Worm (Caenorhabditis elegans) whole organism, late embryonic: ENCODE results near the gene smg-3.

Experiments used
- C08G9.2 ChIP-seq: sonication (generic microtip); optimal IDR thresholded peaks from 2 replicates; lab custom pipeline; 2016; ENCODE audit warnings: mild to moderate bottlenecking, missing genetic modification characterization, moderate library complexity, missing compliant biosample characterization
- K02D7.2 ChIP-seq: sonication (generic microtip); optimal IDR thresholded peaks from 2 replicates; lab custom pipeline; 2017; ENCODE audit warnings: mild to moderate bottlenecking, missing genetic modification characterization, missing compliant biosample characterization
- Y22D7AL.16 ChIP-seq: sonication (generic microtip); optimal IDR thresholded peaks from 2 replicates; lab custom pipeline; 2016; ENCODE audit warnings: missing genetic modification characterization, missing compliant biosample characterization
- ahr-1 ChIP-seq: sonication (generic microtip); optimal IDR thresholded peaks from 2 replicates; lab custom pipeline; 2016; ENCODE audit warnings: missing genetic modification characterization, missing compliant biosample characterization
- ama-1 ChIP-seq: fragments of 150-350 bp; optimal IDR thresholded peaks from 2 replicates; lab custom pipeline; 2014
- ceh-14 ChIP-seq: sonication (generic microtip); optimal IDR thresholded peaks from 2 replicates; lab custom pipeline; 2016; ENCODE audit warnings: missing genotype, missing genetic modification characterization, missing compliant biosample characterization
- ceh-18 ChIP-seq: sonication (generic microtip); optimal IDR thresholded peaks from 2 replicates; lab custom pipeline; 2016; ENCODE audit warnings: missing genetic modification characterization, missing compliant biosample characterization
- ceh-22 ChIP-seq: sonication (generic microtip); optimal IDR thresholded peaks from 2 replicates; lab custom pipeline; 2017; ENCODE audit warnings: missing biosample characterization, missing genetic modification characterization
- ceh-24 ChIP-seq: sonication (generic microtip); optimal IDR thresholded peaks from 2 replicates; lab custom pipeline; 2016; ENCODE audit warnings: mild to moderate bottlenecking, missing genetic modification characterization, missing compliant biosample characterization
- ceh-31 ChIP-seq: sonication (generic microtip); optimal IDR thresholded peaks from 2 replicates; lab custom pipeline; 2016; ENCODE audit warnings: missing genetic modification characterization, missing compliant biosample characterization
- ceh-34 ChIP-seq: sonication (generic microtip); optimal IDR thresholded peaks from 2 replicates; lab custom pipeline; 2016; ENCODE audit warnings: mild to moderate bottlenecking, missing genetic modification characterization, missing compliant biosample characterization
- ceh-48 ChIP-seq: sonication (generic microtip); optimal IDR thresholded peaks from 2 replicates; lab custom pipeline; 2016; ENCODE audit warnings: missing genetic modification characterization, inconsistent platforms, missing compliant biosample characterization
- che-1 ChIP-seq: sonication (generic microtip); optimal IDR thresholded peaks from 2 replicates; lab custom pipeline; 2016; ENCODE audit warnings: mild to moderate bottlenecking, missing genetic modification characterization, missing compliant biosample characterization
- dmd-4 ChIP-seq: sonication (generic microtip); optimal IDR thresholded peaks from 2 replicates; lab custom pipeline; 2016; ENCODE audit warnings: borderline replicate concordance, missing genetic modification characterization, missing compliant biosample characterization
- elt-2 ChIP-seq: sonication (generic microtip); optimal IDR thresholded peaks from 2 replicates; lab custom pipeline; 2016; ENCODE audit warnings: missing genetic modification reagents, missing genetic modification characterization, missing compliant biosample characterization
- elt-4 ChIP-seq: sonication (generic microtip); optimal IDR thresholded peaks from 2 replicates; lab custom pipeline; 2016; ENCODE audit warnings: missing genetic modification characterization, missing compliant biosample characterization
- ets-4 ChIP-seq: sonication (generic microtip); optimal IDR thresholded peaks from 2 replicates; lab custom pipeline; 2016; ENCODE audit warnings: missing genetic modification characterization, missing compliant biosample characterization
- fkh-10 ChIP-seq: fragments of 150-350 bp; optimal IDR thresholded peaks from 2 replicates; lab custom pipeline; 2014; ENCODE audit warnings: missing biosample characterization, missing genetic modification reagents, missing genetic modification characterization
- fkh-6 ChIP-seq: sonication (generic microtip); optimal IDR thresholded peaks from 2 replicates; lab custom pipeline; 2016; ENCODE audit warnings: missing genetic modification characterization, missing compliant biosample characterization
- gmeb-2 ChIP-seq: sonication (generic microtip); optimal IDR thresholded peaks from 2 replicates; lab custom pipeline; 2016; ENCODE audit warnings: missing genetic modification characterization, inconsistent platforms, missing compliant biosample characterization
- hlh-13 ChIP-seq: fragments of 200-800 bp; sonication (Bioruptor generic); optimal IDR thresholded peaks from 2 replicates; lab custom pipeline; 2018; ENCODE audit warnings: mild to moderate bottlenecking, missing genetic modification characterization, missing compliant biosample characterization
- hlh-15 ChIP-seq: sonication (generic microtip); optimal IDR thresholded peaks from 2 replicates; lab custom pipeline; 2016; ENCODE audit warnings: missing genetic modification characterization, missing compliant biosample characterization
- hlh-30 ChIP-seq: sonication (generic microtip); optimal IDR thresholded peaks from 2 replicates; lab custom pipeline; 2017; ENCODE audit warnings: antibody characterized with exemption, missing genetic modification characterization, missing compliant biosample characterization; ENCODE audit not compliant: insufficient read depth
- hlh-6 ChIP-seq: sonication (generic microtip); optimal IDR thresholded peaks from 2 replicates; lab custom pipeline; 2016; ENCODE audit warnings: missing genotype, missing genetic modification characterization, missing compliant biosample characterization
- lim-6 ChIP-seq: sonication (generic microtip); optimal IDR thresholded peaks from 2 replicates; lab custom pipeline; 2016; ENCODE audit warnings: missing genetic modification characterization, missing compliant biosample characterization
- lin-11 ChIP-seq: fragments of 200-800 bp; sonication (Bioruptor generic); optimal IDR thresholded peaks from 2 replicates; lab custom pipeline; 2018; ENCODE audit warnings: mild to moderate bottlenecking, missing genetic modification characterization, missing compliant biosample characterization
- mec-3 ChIP-seq: sonication (generic microtip); optimal IDR thresholded peaks from 2 replicates; lab custom pipeline; 2016; ENCODE audit warnings: borderline replicate concordance, missing genetic modification characterization, missing compliant biosample characterization
- nfya-1 ChIP-seq: sonication (generic microtip); optimal IDR thresholded peaks from 2 replicates; lab custom pipeline; 2017; ENCODE audit warnings: missing genetic modification characterization, mild to moderate bottlenecking, missing compliant biosample characterization, antibody characterized with exemption, moderate library complexity
- nhr-232 ChIP-seq: sonication (generic microtip); optimal IDR thresholded peaks from 2 replicates; lab custom pipeline; 2016; ENCODE audit warnings: missing genetic modification characterization, missing compliant biosample characterization
- pag-3 ChIP-seq: sonication (generic microtip); optimal IDR thresholded peaks from 2 replicates; lab custom pipeline; 2016; ENCODE audit warnings: missing compliant biosample characterization, missing genetic modification characterization, borderline replicate concordance
- pat-9 ChIP-seq: fragments of 200-800 bp; sonication (Bioruptor generic); optimal IDR thresholded peaks from 2 replicates; lab custom pipeline; 2018; ENCODE audit warnings: mild to moderate bottlenecking, missing genetic modification characterization, moderate library complexity, missing compliant biosample characterization
- pax-1 ChIP-seq: fragments of 150-350 bp; optimal IDR thresholded peaks from 2 replicates; lab custom pipeline; 2014; ENCODE audit warnings: missing biosample characterization, missing genetic modification characterization
- pqm-1 ChIP-seq: sonication (generic microtip); optimal IDR thresholded peaks from 2 replicates; lab custom pipeline; 2016; ENCODE audit warnings: missing genetic modification characterization, missing compliant biosample characterization
- sox-2 ChIP-seq: fragments of 200-800 bp; sonication (Bioruptor generic); IDR thresholded peaks from 2 replicates; pipeline ENCODE4 v1.3.6; 2022; ENCODE audit warnings: missing genetic modification reagents, missing genetic modification characterization, missing compliant biosample characterization
- sox-4 ChIP-seq: sonication (generic microtip); optimal IDR thresholded peaks from 2 replicates; lab custom pipeline; 2017; ENCODE audit warnings: mild to moderate bottlenecking, missing genetic modification characterization, inconsistent platforms, missing compliant biosample characterization
- syd-9 ChIP-seq: sonication (generic microtip); optimal IDR thresholded peaks from 2 replicates; lab custom pipeline; 2016; ENCODE audit warnings: mild to moderate bottlenecking, missing genetic modification characterization, moderate library complexity, missing compliant biosample characterization
- tbx-2 ChIP-seq: sonication (generic microtip); optimal IDR thresholded peaks from 2 replicates; lab custom pipeline; 2016; ENCODE audit warnings: missing genetic modification characterization, missing compliant biosample characterization
- tbx-7 ChIP-seq: sonication (generic microtip); optimal IDR thresholded peaks from 2 replicates; lab custom pipeline; 2016; ENCODE audit warnings: missing genotype, missing genetic modification characterization, missing compliant biosample characterization
- unc-3 ChIP-seq, 2 experiments: fragments of 200-800 bp in 1 of 2; sonication (Bioruptor generic) in 1 of 2; sonication (generic microtip) in 1 of 2; conservative IDR thresholded peaks in 1 of 2; optimal IDR thresholded peaks in 1 of 2; 2 replicates each; pipeline versions ENCODE4 v1.3.6 to Lab custom; 2016 to 2022; ENCODE audit warnings: missing compliant biosample characterization in 2 of 2, missing genetic modification characterization in 2 of 2, missing genetic modification reagents in 1 of 2
- unc-42 ChIP-seq: sonication (generic microtip); optimal IDR thresholded peaks from 2 replicates; lab custom pipeline; 2016; ENCODE audit warnings: missing genotype, missing genetic modification characterization, missing compliant biosample characterization
- unc-55 ChIP-seq: sonication (generic microtip); optimal IDR thresholded peaks from 2 replicates; lab custom pipeline; 2017; ENCODE audit warnings: missing biosample characterization, missing genetic modification reagents, missing genetic modification characterization
- ztf-16 ChIP-seq: sonication (generic microtip); optimal IDR thresholded peaks from 2 replicates; lab custom pipeline; 2017; ENCODE audit warnings: missing genetic modification characterization, missing compliant biosample characterization

Gene smg-3

DNA sequence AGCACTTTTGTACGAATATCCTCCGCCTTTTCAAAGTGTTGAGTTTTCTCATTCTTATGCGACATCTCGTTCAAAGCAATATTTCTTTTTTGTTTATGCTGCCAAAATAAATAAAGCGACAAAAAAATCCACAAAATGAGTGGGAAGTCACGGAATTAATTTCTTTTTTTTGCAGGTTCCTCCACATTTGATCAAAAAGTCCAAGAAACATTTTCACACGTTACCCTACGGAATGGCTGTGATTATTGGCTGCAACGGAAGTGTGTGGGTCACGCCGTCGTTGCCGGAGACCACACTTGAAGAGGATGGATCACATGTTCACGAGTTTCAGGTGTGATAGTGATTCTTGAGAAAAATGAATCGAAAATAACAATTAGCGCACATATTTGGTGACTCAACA lies 43.7 kb upstream of the smg-3 start, which contains the start of gene Y73B6BL.22:
TSS of gene Y73B6BL.22 (minus strand) at position 101 of the 400 bp plus-strand sequence.
- TF ChIP-seq unc-42 (tag; lab: Kevin White, UChicago) (no peak), nfya-1 (tag; lab: Kevin White, UChicago) (no peak), ets-4 (tag; lab: Kevin White, UChicago) (no peak), tbx-7 (no peak), hlh-6 (tag; lab: Kevin White, UChicago) (no peak), pat-9 (tag; lab: Kevin White, UChicago) (no peak), ceh-48 (tag; lab: Kevin White, UChicago) (no peak), ceh-34 (tag; lab: Kevin White, UChicago) (no peak), dmd-4 (tag; lab: Kevin White, UChicago) (no peak), unc-55 (no peak), ama-1 (no peak), che-1 (tag; lab: Kevin White, UChicago) (no peak), gmeb-2 (tag; lab: Kevin White, UChicago) (no peak)

DNA sequence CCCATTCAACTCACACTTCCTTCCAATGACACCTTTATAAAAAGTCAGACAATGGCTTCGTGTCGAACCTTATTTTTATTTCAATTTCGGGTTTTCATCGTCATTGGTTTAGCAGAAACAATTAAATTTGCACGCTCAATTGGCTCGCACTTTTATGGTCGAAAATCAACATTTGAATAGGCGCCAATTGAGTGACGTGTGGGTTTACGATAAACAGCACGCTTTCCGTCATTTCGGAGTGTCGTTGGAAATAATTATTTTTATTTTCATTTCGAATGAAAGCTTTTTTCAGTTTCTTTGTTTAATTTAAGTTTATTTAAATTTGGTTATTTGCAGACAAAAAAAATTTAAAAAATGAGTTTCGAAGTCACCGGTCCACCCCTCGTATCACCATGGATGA lies 42.3 kb upstream of the smg-3 start, which contains the start of gene exos-2:
TSS of gene exos-2 (plus strand) at position 330 of the 400 bp plus-strand sequence.
- TF ChIP-seq ceh-31 (tag; lab: Kevin White, UChicago) (peak; percentile 30), unc-42 (tag; lab: Kevin White, UChicago) (peak; percentile 55), pag-3 (no peak), ahr-1 (tag; lab: Kevin White, UChicago) (no peak), ztf-16 (tag; lab: Kevin White, UChicago) (no peak), unc-55 (peak; percentile 3), ceh-24 (tag; lab: Kevin White, UChicago) (no peak), C08G9.2 (no peak), tbx-2 (tag; lab: Kevin White, UChicago) (peak; percentile 15), syd-9 (tag; lab: Kevin White, UChicago) (no peak), mec-3 (tag; lab: Kevin White, UChicago) (no peak), nfya-1 (tag; lab: Kevin White, UChicago) (peak; percentile 26), hlh-30 (tag; lab: Kevin White, UChicago) (no peak)

DNA sequence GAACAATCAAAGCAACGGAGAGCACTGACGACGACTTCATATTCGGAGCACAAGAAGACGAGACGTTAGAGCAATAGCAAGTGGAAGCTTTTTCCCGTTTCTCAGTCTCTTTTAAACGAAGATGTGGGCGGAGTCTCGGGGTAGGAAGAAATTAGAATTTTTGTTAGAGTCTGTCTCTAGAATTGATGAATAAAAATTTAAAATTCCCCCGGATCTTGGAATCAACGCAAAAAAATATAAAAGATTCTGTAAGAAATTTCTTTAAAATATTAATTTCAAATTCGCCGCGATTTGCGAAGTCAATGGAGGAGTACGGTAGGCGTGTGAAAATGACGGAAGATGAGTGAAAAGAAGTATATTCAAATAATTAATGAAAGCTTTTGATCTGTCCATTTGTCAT lies 40.6 kb upstream of the smg-3 start, which contains the start of gene nlp-71:
TSS of gene nlp-71 (minus strand) at position 101 of the 400 bp plus-strand sequence.
- no peak for TF ChIP-seq ceh-18 (tag; lab: Kevin White, UChicago)
- TF ChIP-seq hlh-13 (GFP tag; lab: Kevin White, UChicago): no peak
- TF ChIP-seq hlh-15 (tag; lab: Kevin White, UChicago): no peak
- TF ChIP-seq elt-4: no peak
- no peak for TF ChIP-seq ceh-14 (tag; lab: Kevin White, UChicago)
- no peak for TF ChIP-seq mec-3 (tag; lab: Kevin White, UChicago)
- TF ChIP-seq gmeb-2 (tag; lab: Kevin White, UChicago): no peak
- TF ChIP-seq lin-11: no peak
- TF ChIP-seq tbx-2 (tag; lab: Kevin White, UChicago): no peak
- TF ChIP-seq K02D7.2 (tag; lab: Kevin White, UChicago): no peak
- TF ChIP-seq pqm-1 (tag; lab: Kevin White, UChicago): no peak
- TF ChIP-seq sox-2 (GFP tag; lab: Robert Waterston, UW): no peak
- TF ChIP-seq ceh-22: no peak
- no peak for TF ChIP-seq ets-4 (tag; lab: Kevin White, UChicago)
- no peak for TF ChIP-seq che-1 (tag; lab: Kevin White, UChicago)

DNA sequence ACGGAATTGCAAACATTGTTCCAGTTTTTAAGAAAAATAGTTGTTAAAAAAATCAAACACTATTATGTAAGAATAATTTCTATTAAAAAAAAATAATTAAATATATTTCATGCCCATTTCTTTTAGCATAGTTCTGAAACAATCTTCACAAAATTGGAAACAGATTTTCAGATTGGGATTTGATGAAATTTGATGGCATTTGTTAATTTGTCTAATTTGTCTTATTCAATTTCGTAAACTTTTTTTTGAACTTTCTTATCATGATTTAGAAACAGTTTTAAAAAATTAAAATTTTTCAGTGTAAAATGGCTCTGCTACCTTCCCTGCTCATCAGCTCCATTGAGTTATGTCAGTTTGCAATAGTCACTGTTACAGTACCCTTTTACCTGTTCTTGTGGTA lies 32.0 kb upstream of the smg-3 start, which contains the start of gene srv-13:
TSS of gene srv-13 (plus strand) at position 301 of the 400 bp plus-strand sequence.
- no peak for TF ChIP-seq Y22D7AL.16 (tag; lab: Kevin White, UChicago)
- TF ChIP-seq hlh-30 (tag; lab: Kevin White, UChicago): no peak
- no peak for TF ChIP-seq ztf-16 (tag; lab: Kevin White, UChicago)
- TF ChIP-seq ceh-31 (tag; lab: Kevin White, UChicago): no peak
- TF ChIP-seq unc-55: no peak
- no peak for TF ChIP-seq pax-1 (tag; lab: Kevin White, UChicago)
- no peak for TF ChIP-seq nhr-232
- no peak for TF ChIP-seq tbx-7
- no peak for TF ChIP-seq hlh-6 (tag; lab: Kevin White, UChicago)
- no peak for TF ChIP-seq fkh-6 (tag; lab: Kevin White, UChicago)
- TF ChIP-seq lim-6 (tag; lab: Kevin White, UChicago): no peak
- TF ChIP-seq hlh-13 (GFP tag; lab: Kevin White, UChicago): no peak
- TF ChIP-seq gmeb-2 (tag; lab: Kevin White, UChicago): no peak
- no peak for TF ChIP-seq ceh-18 (tag; lab: Kevin White, UChicago)
- TF ChIP-seq fkh-10 (GFP tag; lab: Kevin White, UChicago): no peak
- TF ChIP-seq sox-4: no peak
- TF ChIP-seq unc-3 (GFP tag; conservative IDR thresholded peaks at IDR 0.05; lab: Robert Waterston, UW): no peak
- no peak for TF ChIP-seq unc-3 (tag; optimal IDR thresholded peaks at IDR 0.05; lab: Kevin White, UChicago)
- TF ChIP-seq elt-2 (tag; lab: Kevin White, UChicago): no peak
- no peak for TF ChIP-seq nfya-1 (tag; lab: Kevin White, UChicago)
- no peak for TF ChIP-seq mec-3 (tag; lab: Kevin White, UChicago)
